Fruit fly (Drosophila melanogaster): ENCODE data around the gene CG15170.

Gene CG15170

DNA sequence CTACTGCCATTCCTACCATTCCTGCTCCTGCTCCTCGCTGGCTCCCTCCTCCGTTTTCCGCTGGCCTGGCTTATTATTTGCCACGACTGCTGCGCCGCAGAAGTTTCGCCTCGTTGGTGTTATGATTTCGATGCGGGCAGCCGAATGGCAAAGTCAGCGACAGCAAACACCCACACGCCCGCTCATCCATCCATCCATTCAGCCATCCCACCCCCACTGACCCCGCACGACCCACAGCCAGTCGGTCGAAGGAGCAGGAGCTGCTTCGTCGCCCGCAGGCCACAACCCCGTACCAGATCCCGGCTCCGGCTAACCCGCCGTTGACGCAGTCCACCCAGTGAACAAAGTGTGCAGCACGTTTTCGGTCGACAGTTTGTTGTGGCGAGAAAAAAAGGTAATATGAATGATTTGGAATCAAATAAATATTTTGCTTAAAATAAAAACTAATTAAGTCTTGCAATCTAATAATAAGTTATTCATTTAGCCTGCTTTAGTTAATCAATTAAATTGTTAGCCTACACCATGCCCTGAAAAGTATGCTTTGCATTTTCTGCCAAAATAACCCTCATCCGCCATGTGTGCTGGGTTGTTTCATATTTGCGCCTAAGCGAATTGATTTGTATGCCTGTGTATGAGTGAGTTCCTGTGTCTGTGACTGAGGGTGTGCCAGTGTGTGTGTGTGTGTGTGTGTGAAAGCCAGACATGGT is 36.6 kb upstream of the CG15170 start:
- TF ChIP-seq ovo (GFP tag; optimal IDR thresholded peaks at IDR 0.05) = no peak
- no peak for TF ChIP-seq tj (GFP tag; optimal IDR thresholded peaks at IDR 0.05)
- TF ChIP-seq kay (GFP tag; ENCODE audit: borderline replicate concordance) = no peak
- peak; percentile 32 for TF ChIP-seq CG33017 (tag; optimal IDR thresholded peaks at IDR 0.05)
- no peak for TF ChIP-seq CG14711 (tag; optimal IDR thresholded peaks at IDR 0.05)
- TF ChIP-seq cnc (optimal IDR thresholded peaks at IDR 0.05) = no peak
- peak; percentile 11 for TF ChIP-seq CG7045 (GFP tag; optimal IDR thresholded peaks at IDR 0.05)
- peak; percentile 10 for TF ChIP-seq toe (GFP tag; optimal IDR thresholded peaks at IDR 0.05)
- peak; percentile 21 for TF ChIP-seq CG7101 (tag; optimal IDR thresholded peaks at IDR 0.05)
- no peak for TF ChIP-seq cic (GFP tag; optimal IDR thresholded peaks at IDR 0.05)

DNA sequence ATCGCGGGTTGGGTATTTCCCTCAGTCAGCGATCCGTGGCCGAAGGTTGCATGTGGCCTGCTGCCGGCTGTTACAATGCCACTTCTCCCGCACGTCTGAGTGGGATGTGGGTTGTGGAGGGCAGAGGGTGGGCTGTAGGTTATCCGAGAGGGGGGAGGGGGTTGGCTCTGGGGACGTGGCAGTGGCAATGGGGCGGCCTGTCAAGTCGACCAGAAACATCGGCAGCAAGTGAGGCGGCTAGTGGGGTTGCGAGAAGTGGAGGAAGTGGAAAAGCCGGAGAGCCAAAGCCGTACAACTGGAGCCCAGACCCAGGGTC is 34.7 kb upstream of the CG15170 start:
- TF ChIP-seq kay (GFP tag; ENCODE audit: borderline replicate concordance) (no peak), CG12768 (GFP tag; optimal IDR thresholded peaks at IDR 0.05) (no peak), bab1 (GFP tag; optimal IDR thresholded peaks at IDR 0.05) (no peak), ovo (GFP tag; optimal IDR thresholded peaks at IDR 0.05) (no peak)

DNA sequence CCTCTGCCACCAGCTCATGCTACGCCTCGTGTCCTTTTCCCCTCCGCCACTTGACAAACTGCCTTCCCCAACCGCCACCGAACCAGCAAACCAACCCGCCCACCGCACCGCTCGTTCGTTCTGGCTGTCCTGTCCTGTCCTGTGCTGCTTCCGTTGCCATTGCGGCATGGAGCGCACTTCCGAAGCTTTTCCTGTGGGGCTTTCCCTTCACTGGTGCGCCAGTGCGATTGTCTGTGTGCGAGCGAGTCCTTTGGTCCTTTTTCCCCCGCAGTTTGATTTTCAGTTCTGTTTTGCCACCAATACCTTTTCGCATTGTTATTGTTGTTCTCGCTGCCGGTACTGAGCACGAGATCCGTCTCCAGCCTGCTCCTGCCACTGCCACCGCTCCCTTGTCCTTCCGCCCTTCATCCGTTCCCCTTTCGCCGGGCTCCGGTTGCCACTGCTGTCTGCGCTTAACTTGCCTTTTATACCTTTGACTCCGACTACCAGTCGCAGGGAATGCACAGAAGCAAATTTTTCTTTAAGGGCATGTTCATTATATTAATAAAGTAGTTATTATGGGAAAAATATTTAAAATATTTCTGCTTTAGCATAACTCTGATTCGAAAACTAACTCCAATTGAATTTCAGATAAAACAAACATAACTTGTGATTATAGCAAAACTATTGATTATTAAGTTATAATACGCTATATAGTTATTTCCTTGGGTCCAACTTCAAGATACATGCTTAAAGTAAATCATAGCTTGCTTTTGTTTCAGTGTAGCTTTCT is 34.1 kb upstream of the CG15170 start:
- TF ChIP-seq tj (GFP tag; optimal IDR thresholded peaks at IDR 0.05) (peak; percentile 10), CG7045 (GFP tag; optimal IDR thresholded peaks at IDR 0.05) (peak; percentile 8), cnc (optimal IDR thresholded peaks at IDR 0.05) (no peak), CG33017 (tag; optimal IDR thresholded peaks at IDR 0.05) (no peak), CG11617 (GFP tag; optimal IDR thresholded peaks at IDR 0.05) (peak; percentile 13), CG5204 (GFP tag; optimal IDR thresholded peaks at IDR 0.05) (peak; percentile 43), CG7101 (tag; optimal IDR thresholded peaks at IDR 0.05) (peak; percentile 8)

DNA sequence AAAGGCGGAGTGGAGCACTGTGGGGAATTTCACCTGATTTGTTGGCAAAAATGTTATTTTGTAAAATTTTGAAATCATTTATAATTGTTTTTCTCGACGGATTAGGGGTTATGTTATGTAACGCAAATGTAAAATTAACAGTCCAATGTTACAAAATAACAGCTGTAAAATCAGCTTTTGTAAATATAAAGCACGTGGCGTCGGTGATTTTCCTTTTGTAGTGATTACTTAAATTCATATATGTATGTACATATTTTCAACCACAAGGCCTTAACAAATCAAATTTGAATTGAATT is 32.1 kb upstream of the CG15170 start, which contains the start of gene CG15172:
CG15172 (plus strand) TSS at position 197 of the 296 bp plus-strand sequence.
- TF ChIP-seq CG7101 (tag; optimal IDR thresholded peaks at IDR 0.05) (no peak), Crg-1 (GFP tag; optimal IDR thresholded peaks at IDR 0.05) (no peak)

DNA sequence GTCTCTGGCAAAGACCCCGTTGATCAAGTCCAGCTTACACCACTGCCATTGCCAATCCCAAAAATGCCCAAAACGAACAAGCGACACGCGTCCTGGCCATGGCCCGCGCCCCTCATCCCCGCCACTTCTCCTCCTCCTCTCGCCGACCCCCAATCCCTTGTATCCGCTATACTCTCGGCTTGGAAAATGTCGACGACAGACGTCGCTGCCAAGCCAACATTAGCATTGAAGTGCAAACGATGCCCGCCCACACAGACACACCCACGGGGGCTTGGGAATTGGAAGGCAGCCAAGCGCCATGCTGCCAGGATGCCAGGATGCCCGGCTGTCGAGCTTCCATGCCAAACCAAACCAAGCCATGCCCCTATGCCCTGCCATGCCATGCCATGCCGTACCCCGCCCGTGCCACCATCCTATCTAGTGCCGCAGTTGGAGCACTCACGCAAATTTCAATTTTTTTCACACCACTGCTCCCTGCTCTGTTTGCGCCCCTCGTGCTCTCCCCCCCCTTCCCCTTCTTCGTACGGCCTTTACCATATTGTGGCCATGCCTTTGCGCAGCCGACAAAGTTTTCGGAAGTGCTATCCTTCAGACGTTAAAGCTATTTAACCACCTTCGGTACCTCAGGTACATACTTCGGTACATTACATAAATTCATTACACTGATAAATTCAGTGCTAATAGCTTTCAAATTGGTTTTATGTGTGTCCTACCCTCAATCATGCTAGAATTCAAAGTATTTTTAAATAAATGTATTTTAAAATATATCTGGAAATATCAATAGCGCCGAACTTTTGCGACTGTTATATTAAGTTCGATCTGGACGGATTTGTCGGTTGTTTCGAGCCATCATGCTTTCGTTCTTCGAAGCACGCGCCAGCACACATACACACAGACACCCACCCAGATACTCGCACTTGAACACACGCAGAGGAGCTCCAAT is 31.5 kb upstream of the CG15170 start:
- TF ChIP-seq Clk (GFP tag; optimal IDR thresholded peaks at IDR 0.05) (peak; percentile 64), CG7101 (tag; optimal IDR thresholded peaks at IDR 0.05) (peak; percentile 72), kay (GFP tag; ENCODE audit: borderline replicate concordance) (peak; percentile 54), pad (GFP tag; optimal IDR thresholded peaks at IDR 0.05) (peak; percentile 40), CG11617 (GFP tag; optimal IDR thresholded peaks at IDR 0.05) (peak; percentile 71), tj (GFP tag; optimal IDR thresholded peaks at IDR 0.05) (peak; percentile 1), Mnt (GFP tag; optimal IDR thresholded peaks at IDR 0.05) (peak; percentile 0), CG1620 (GFP tag; optimal IDR thresholded peaks at IDR 0.05) (no peak), cnc (optimal IDR thresholded peaks at IDR 0.05) (no peak), Crg-1 (GFP tag; optimal IDR thresholded peaks at IDR 0.05) (no peak), ovo (GFP tag; optimal IDR thresholded peaks at IDR 0.05) (no peak), bab1 (GFP tag; optimal IDR thresholded peaks at IDR 0.05) (no peak), CG7045 (GFP tag; optimal IDR thresholded peaks at IDR 0.05) (peak; percentile 74), CG14711 (tag; optimal IDR thresholded peaks at IDR 0.05) (peak; percentile 9), cic (GFP tag; optimal IDR thresholded peaks at IDR 0.05) (no peak), Hr96 (GFP tag; optimal IDR thresholded peaks at IDR 0.05) (no peak), toe (GFP tag; optimal IDR thresholded peaks at IDR 0.05) (no peak), CG5204 (GFP tag; optimal IDR thresholded peaks at IDR 0.05) (peak; percentile 49), CG12768 (GFP tag; optimal IDR thresholded peaks at IDR 0.05) (peak; percentile 45), CG33017 (tag; optimal IDR thresholded peaks at IDR 0.05) (peak; percentile 80)

DNA sequence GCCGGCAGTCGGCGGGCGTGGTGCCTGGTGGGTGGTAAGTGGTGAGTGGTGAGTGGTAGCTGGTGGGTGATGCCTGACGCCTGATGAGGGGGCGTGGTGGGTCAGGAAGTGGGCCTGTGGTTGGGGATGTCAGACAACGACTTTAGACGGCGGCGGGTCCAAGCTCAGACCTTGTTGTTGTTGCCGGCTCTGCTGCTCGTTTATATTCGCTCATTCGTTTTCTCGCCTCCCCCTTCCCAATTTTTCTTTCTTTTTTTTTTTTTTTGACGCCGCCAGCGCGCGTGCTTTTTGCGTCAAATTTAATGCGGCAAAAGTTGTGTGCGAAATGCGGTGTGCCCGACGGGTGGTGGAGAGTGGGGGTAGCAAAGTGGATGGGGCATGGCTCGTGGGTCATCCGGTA is 29.6 kb upstream of the CG15170 start:
- TF ChIP-seq CG5204 (GFP tag; optimal IDR thresholded peaks at IDR 0.05) (no peak), ovo (GFP tag; optimal IDR thresholded peaks at IDR 0.05) (no peak), pad (GFP tag; optimal IDR thresholded peaks at IDR 0.05) (no peak), cic (GFP tag; optimal IDR thresholded peaks at IDR 0.05) (no peak), Clk (GFP tag; optimal IDR thresholded peaks at IDR 0.05) (no peak), Crg-1 (GFP tag; optimal IDR thresholded peaks at IDR 0.05) (no peak), toe (GFP tag; optimal IDR thresholded peaks at IDR 0.05) (no peak), CG1620 (GFP tag; optimal IDR thresholded peaks at IDR 0.05) (no peak), CG33017 (tag; optimal IDR thresholded peaks at IDR 0.05) (no peak), cnc (optimal IDR thresholded peaks at IDR 0.05) (no peak), CG7101 (tag; optimal IDR thresholded peaks at IDR 0.05) (no peak), tj (GFP tag; optimal IDR thresholded peaks at IDR 0.05) (no peak), CG12768 (GFP tag; optimal IDR thresholded peaks at IDR 0.05) (no peak), CG7045 (GFP tag; optimal IDR thresholded peaks at IDR 0.05) (no peak), bab1 (GFP tag; optimal IDR thresholded peaks at IDR 0.05) (no peak), Mnt (GFP tag; optimal IDR thresholded peaks at IDR 0.05) (no peak), Hr96 (GFP tag; optimal IDR thresholded peaks at IDR 0.05) (no peak), kay (GFP tag; ENCODE audit: borderline replicate concordance) (no peak), CG11617 (GFP tag; optimal IDR thresholded peaks at IDR 0.05) (no peak)

Measured in whole organism, adult.